Worm (Caenorhabditis elegans): ENCODE measurements around the gene cyp-33C12.

cyp-33C12 gene

ce11 chrV:2206181-2206580 lies 2.0 kb upstream of the cyp-33C12 start, which contains the start of gene srt-40:
Gene srt-40 (minus strand): TSS chrV:2206281.
- TF ChIP-seq hlh-8 (tag; optimal IDR thresholded peaks at IDR 0.05) (no peak), ceh-45 (GFP tag; IDR thresholded peaks at IDR 0.05) (no peak), elt-2 (tag; optimal IDR thresholded peaks at IDR 0.05) (no peak), unc-86 (tag; optimal IDR thresholded peaks at IDR 0.05) (no peak), che-1 (tag; optimal IDR thresholded peaks at IDR 0.05) (no peak), ref-2 (tag; optimal IDR thresholded peaks at IDR 0.05) (no peak), sox-4 (tag; optimal IDR thresholded peaks at IDR 0.05) (no peak), fkh-10 (GFP tag; optimal IDR thresholded peaks at IDR 0.05) (no peak), ztf-16 (tag; optimal IDR thresholded peaks at IDR 0.05) (no peak), ceh-9 (tag; optimal IDR thresholded peaks at IDR 0.05) (no peak), T23F11.4 (GFP tag; optimal IDR thresholded peaks at IDR 0.05) (no peak), ceh-14 (tag; optimal IDR thresholded peaks at IDR 0.05) (no peak), ceh-34 (tag; optimal IDR thresholded peaks at IDR 0.05) (no peak)

- TF ChIP-seq hlh-6 (tag; optimal IDR thresholded peaks at IDR 0.05) (no peak), odd-2 (tag; optimal IDR thresholded peaks at IDR 0.05) (no peak), Y22D7AL.16 (tag; optimal IDR thresholded peaks at IDR 0.05) (no peak), K09A11.1 (tag; optimal IDR thresholded peaks at IDR 0.05; ENCODE audit: insufficient read depth) (no peak), ceh-22 (tag; optimal IDR thresholded peaks at IDR 0.05) (no peak), ceh-30 (tag; optimal IDR thresholded peaks at IDR 0.05) (no peak), pha-2 (tag; optimal IDR thresholded peaks at IDR 0.05) (no peak), tbx-7 (tag; optimal IDR thresholded peaks at IDR 0.05) (no peak), zip-5 (tag; optimal IDR thresholded peaks at IDR 0.05) (no peak), ceh-19 (GFP tag; optimal IDR thresholded peaks at IDR 0.05) (no peak)
These were observed 3.0 kb downstream of the cyp-33C12 start, which contains the start of gene cyp-32B1 for ce11 chrV:2201240-2201639. Gene cyp-32B1 (minus strand): TSS chrV:2201415.

DNA sequence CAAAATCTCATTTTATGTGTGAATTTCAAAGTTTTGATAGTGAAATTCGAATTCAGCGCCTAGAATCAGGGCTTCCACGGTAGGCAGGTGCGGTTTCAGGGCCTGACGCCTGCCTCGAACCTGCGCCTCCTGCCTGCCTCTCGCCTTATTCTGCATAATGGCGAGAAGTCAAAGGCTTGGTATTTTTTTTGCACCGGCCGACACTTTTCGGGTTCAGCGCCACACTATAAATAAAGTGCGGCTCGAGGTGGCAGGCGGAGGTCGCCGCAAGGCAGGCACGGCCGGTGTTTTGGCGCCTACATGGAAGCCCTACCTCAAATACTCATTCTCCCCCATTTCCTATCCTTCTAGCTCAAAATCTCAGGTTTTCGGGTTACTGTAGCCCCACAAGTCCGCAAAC lies 3.8 kb downstream of the cyp-33C12 start:
- TF ChIP-seq ttx-3 (tag; optimal IDR thresholded peaks at IDR 0.05) (no peak), fax-1 (tag; optimal IDR thresholded peaks at IDR 0.05) (no peak), hlh-6 (tag; optimal IDR thresholded peaks at IDR 0.05) (no peak)

DNA sequence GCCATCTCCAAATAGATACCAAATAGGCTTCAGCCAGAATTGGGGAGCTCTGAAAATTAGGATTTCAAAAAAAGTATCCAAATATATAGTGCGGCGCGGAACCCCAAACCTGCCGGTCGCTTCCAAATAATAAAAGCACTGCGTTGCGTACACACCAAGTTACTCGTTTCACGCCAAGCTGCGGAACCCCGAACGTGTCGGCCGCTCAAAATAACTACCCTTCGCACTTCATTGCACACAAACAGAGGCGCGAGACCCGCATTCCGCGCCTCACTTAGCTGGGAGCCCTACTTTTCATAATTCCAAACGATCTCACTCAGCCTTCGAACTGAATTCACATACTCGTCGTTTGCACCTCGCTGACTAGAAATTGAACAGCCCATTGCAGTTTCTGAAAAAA lies 4.6 kb downstream of the cyp-33C12 start:
- no peak for TF ChIP-seq Y22D7AL.16 (tag; optimal IDR thresholded peaks at IDR 0.05)
- TF ChIP-seq ceh-30 (tag; optimal IDR thresholded peaks at IDR 0.05), result no peak
- TF ChIP-seq zip-5 (tag; optimal IDR thresholded peaks at IDR 0.05), result no peak
- no peak for TF ChIP-seq ceh-45 (GFP tag; IDR thresholded peaks at IDR 0.05)
- TF ChIP-seq che-1 (tag; optimal IDR thresholded peaks at IDR 0.05), result no peak
- no peak for TF ChIP-seq ceh-18 (tag; optimal IDR thresholded peaks at IDR 0.05)
- TF ChIP-seq fax-1 (tag; optimal IDR thresholded peaks at IDR 0.05), result no peak
- no peak for TF ChIP-seq ama-1 (optimal IDR thresholded peaks at IDR 0.05)

- TF ChIP-seq K09A11.1 (tag; optimal IDR thresholded peaks at IDR 0.05; ENCODE audit: insufficient read depth) (no peak), ceh-18 (tag; optimal IDR thresholded peaks at IDR 0.05) (no peak), T23F11.4 (GFP tag; optimal IDR thresholded peaks at IDR 0.05) (no peak), ceh-9 (tag; optimal IDR thresholded peaks at IDR 0.05) (no peak), unc-86 (tag; optimal IDR thresholded peaks at IDR 0.05) (no peak), unc-42 (tag; optimal IDR thresholded peaks at IDR 0.05) (no peak), pqm-1 (tag; optimal IDR thresholded peaks at IDR 0.05) (no peak), nhr-232 (tag; optimal IDR thresholded peaks at IDR 0.05) (no peak), hlh-8 (tag; optimal IDR thresholded peaks at IDR 0.05) (no peak), eyg-1 (tag; optimal IDR thresholded peaks at IDR 0.05) (no peak), pat-9 (tag; optimal IDR thresholded peaks at IDR 0.05) (no peak), elt-2 (tag; optimal IDR thresholded peaks at IDR 0.05) (no peak), ceh-2 (tag; optimal IDR thresholded peaks at IDR 0.05) (no peak), npax-4 (tag; optimal IDR thresholded peaks at IDR 0.05) (no peak)
These were observed 12.1 kb downstream of the cyp-33C12 start, which contains the start of gene nhr-13 for ce11 chrV:2192117-2192516. Gene nhr-13 (plus strand): TSS chrV:2192485.
